Worm (Caenorhabditis elegans) whole organism, young adult: ENCODE data around the gene usp-46.
A peak's percentile ranks its signal among the peaks of the same experiment; 100 is the strongest.

Source experiments
- B0261.1 ChIP-seq: sonication (generic microtip); optimal IDR thresholded peaks from 2 replicates; lab custom pipeline; 2016; ENCODE audit warnings: mild to moderate bottlenecking, missing genetic modification characterization, moderate library complexity, missing compliant biosample characterization
- B0336.3 ChIP-seq: fragments of 200-800 bp; sonication (Bioruptor generic); IDR thresholded peaks from 2 replicates; pipeline ENCODE4 v1.3.6; 2022; ENCODE audit warnings: missing genetic modification characterization, missing compliant biosample characterization
- F23B12.7 ChIP-seq: sonication (generic microtip); optimal IDR thresholded peaks from 2 replicates; lab custom pipeline; 2017; ENCODE audit warnings: missing genetic modification characterization, mild to moderate bottlenecking, missing compliant biosample characterization, antibody characterized with exemption, moderate library complexity; ENCODE audit not compliant: insufficient read depth
- F39B2.1 ChIP-seq: fragments of 200-800 bp; sonication (Bioruptor generic); IDR thresholded peaks from 2 replicates; pipeline ENCODE4 v1.3.6; 2022; ENCODE audit warnings: missing genetic modification reagents, missing genetic modification characterization, missing compliant biosample characterization
- F49E8.2 ChIP-seq: sonication (generic microtip); optimal IDR thresholded peaks from 3 replicates; lab custom pipeline; 2017; ENCODE audit warnings: missing genetic modification characterization, mild to moderate bottlenecking, missing compliant biosample characterization, antibody characterized with exemption, moderate library complexity; ENCODE audit not compliant: insufficient read depth
- F52B5.7 ChIP-seq: sonication (generic microtip); optimal IDR thresholded peaks from 2 replicates; lab custom pipeline; 2016; ENCODE audit warnings: mild to moderate bottlenecking, missing genetic modification characterization, missing compliant biosample characterization
- K11D2.4 ChIP-seq: fragments of 200-800 bp; sonication (Bioruptor generic); IDR thresholded peaks from 2 replicates; pipeline ENCODE4 v1.3.6; 2022; ENCODE audit warnings: missing genetic modification reagents, missing genetic modification characterization, missing compliant biosample characterization
- T07F8.4 ChIP-seq: sonication (generic microtip); optimal IDR thresholded peaks from 2 replicates; lab custom pipeline; 2016; ENCODE audit warnings: mild to moderate bottlenecking, missing genetic modification characterization, moderate library complexity, missing compliant biosample characterization
- T26A5.8 ChIP-seq: sonication (generic microtip); optimal IDR thresholded peaks from 2 replicates; lab custom pipeline; 2016; ENCODE audit warnings: missing genetic modification characterization, missing compliant biosample characterization
- Y67H2A.10 ChIP-seq: fragments of 200-800 bp; sonication (Bioruptor generic); conservative IDR thresholded peaks from 2 replicates; pipeline ENCODE4 v1.3.6; 2022; ENCODE audit warnings: missing genetic modification reagents, missing genetic modification characterization, missing compliant biosample characterization
- Y79H2A.3 ChIP-seq: fragments of 200-800 bp; sonication (Bioruptor generic); conservative IDR thresholded peaks from 2 replicates; pipeline ENCODE4 v1.3.6; 2022; ENCODE audit warnings: missing genetic modification reagents, missing genetic modification characterization, missing compliant biosample characterization
- Y95B8A.8 ChIP-seq: fragments of 200-800 bp; sonication (Bioruptor generic); IDR thresholded peaks from 2 replicates; pipeline ENCODE4 v1.3.6; 2022; ENCODE audit warnings: missing genetic modification reagents, missing genetic modification characterization, missing compliant biosample characterization
- akir-1 ChIP-seq: fragments of 200-800 bp; sonication (Bioruptor generic); optimal IDR thresholded peaks from 2 replicates; lab custom pipeline; 2018; ENCODE audit warnings: mild to moderate bottlenecking, missing genetic modification characterization, moderate library complexity, missing compliant biosample characterization
- athp-1 ChIP-seq: sonication (generic microtip); optimal IDR thresholded peaks from 2 replicates; lab custom pipeline; 2017; ENCODE audit warnings: mild to moderate bottlenecking, missing genetic modification characterization, missing compliant biosample characterization
- ceh-100 ChIP-seq: fragments of 200-800 bp; sonication (Bioruptor generic); IDR thresholded peaks from 2 replicates; pipeline ENCODE4 v1.3.6; 2022; ENCODE audit warnings: missing genetic modification reagents, missing genetic modification characterization, missing compliant biosample characterization
- ceh-27 ChIP-seq: fragments of 200-800 bp; sonication (Bioruptor generic); optimal IDR thresholded peaks from 2 replicates; lab custom pipeline; 2018; ENCODE audit warnings: mild to moderate bottlenecking, missing genetic modification characterization, moderate library complexity, missing compliant biosample characterization
- ceh-58 ChIP-seq: fragments of 200-800 bp; sonication (Bioruptor generic); IDR thresholded peaks from 2 replicates; pipeline ENCODE4 v1.3.6; 2022; ENCODE audit warnings: missing genetic modification characterization, missing compliant biosample characterization
- ceh-79 ChIP-seq: sonication (generic microtip); optimal IDR thresholded peaks from 2 replicates; lab custom pipeline; 2017; ENCODE audit warnings: mild to moderate bottlenecking, missing genetic modification characterization, missing compliant biosample characterization
- ceh-91 ChIP-seq: fragments of 200-800 bp; sonication (Bioruptor generic); IDR thresholded peaks from 2 replicates; pipeline ENCODE4 v1.3.6; 2022; ENCODE audit warnings: missing genetic modification reagents, missing genetic modification characterization, missing compliant biosample characterization
- chd-7 ChIP-seq: sonication (generic microtip); optimal IDR thresholded peaks from 2 replicates; lab custom pipeline; 2016; ENCODE audit warnings: mild to moderate bottlenecking, missing genetic modification characterization, moderate library complexity, missing compliant biosample characterization
- die-1 ChIP-seq: sonication (generic microtip); optimal IDR thresholded peaks from 2 replicates; lab custom pipeline; 2016; ENCODE audit warnings: missing genotype, mild to moderate bottlenecking, missing genetic modification characterization, missing compliant biosample characterization
- dox-1 ChIP-seq: fragments of 200-800 bp; sonication (Bioruptor generic); IDR thresholded peaks from 2 replicates; pipeline ENCODE4 v1.3.6; 2022; ENCODE audit warnings: missing genetic modification reagents, missing genetic modification characterization, missing compliant biosample characterization
- egl-18 ChIP-seq: fragments of 200-800 bp; sonication (Bioruptor generic); IDR thresholded peaks from 2 replicates; pipeline ENCODE4 v1.3.6; 2022; ENCODE audit warnings: missing genetic modification reagents, missing genetic modification characterization, missing compliant biosample characterization
- fkh-3 ChIP-seq: sonication (generic microtip); optimal IDR thresholded peaks from 2 replicates; lab custom pipeline; 2016; ENCODE audit warnings: mild to moderate bottlenecking, missing genetic modification characterization, missing compliant biosample characterization
- gei-17 ChIP-seq: fragments of 200-800 bp; sonication (Bioruptor generic); optimal IDR thresholded peaks from 2 replicates; lab custom pipeline; 2018; ENCODE audit warnings: mild to moderate bottlenecking, missing genetic modification characterization, missing compliant biosample characterization
- hlh-26 ChIP-seq: fragments of 200-800 bp; sonication (Bioruptor generic); conservative IDR thresholded peaks from 2 replicates; pipeline ENCODE4 v1.3.6; 2022; ENCODE audit warnings: missing genetic modification reagents, missing genetic modification characterization, missing compliant biosample characterization
- hmg-1.2 ChIP-seq: fragments of 200-800 bp; sonication (Bioruptor generic); IDR thresholded peaks from 2 replicates; pipeline ENCODE4 v1.3.6; 2022; ENCODE audit warnings: missing genetic modification reagents, missing genetic modification characterization, missing compliant biosample characterization
- hmg-20 ChIP-seq: fragments of 200-800 bp; sonication (Bioruptor generic); IDR thresholded peaks from 2 replicates; pipeline ENCODE4 v1.3.6; 2022; ENCODE audit warnings: missing genetic modification reagents, missing genetic modification characterization, missing compliant biosample characterization
- lag-1 ChIP-seq: fragments of 200-800 bp; sonication (Bioruptor generic); IDR thresholded peaks from 2 replicates; pipeline ENCODE4 v1.3.6; 2022; ENCODE audit warnings: missing genetic modification reagents, missing genetic modification characterization, missing compliant biosample characterization
- lin-26 ChIP-seq: fragments of 200-800 bp; sonication (Bioruptor generic); IDR thresholded peaks from 2 replicates; pipeline ENCODE4 v1.3.6; 2022; ENCODE audit warnings: missing genetic modification reagents, missing genetic modification characterization, missing compliant biosample characterization
- lin-35 ChIP-seq, 3 experiments: fragments of 150-350 bp in 2 of 3; sonication (generic microtip) in 1 of 3; optimal IDR thresholded peaks; 2 replicates each; lab custom pipeline; 2014 to 2018; ENCODE audit warnings: missing biosample characterization in 3 of 3, missing genetic modification characterization in 3 of 3, missing genetic modification reagents in 3 of 3
- lin-54 ChIP-seq: fragments of 200-800 bp; sonication (Bioruptor generic); optimal IDR thresholded peaks from 2 replicates; lab custom pipeline; 2018; ENCODE audit warnings: mild to moderate bottlenecking, missing genetic modification characterization, missing compliant biosample characterization
- lir-1 ChIP-seq: fragments of 200-800 bp; sonication (Bioruptor generic); conservative IDR thresholded peaks from 2 replicates; pipeline ENCODE4 v1.3.6; 2022; ENCODE audit warnings: missing genetic modification reagents, missing genetic modification characterization, missing compliant biosample characterization
- lsl-1 ChIP-seq: fragments of 200-800 bp; sonication (Bioruptor generic); optimal IDR thresholded peaks from 2 replicates; lab custom pipeline; 2018; ENCODE audit warnings: mild to moderate bottlenecking, missing genetic modification characterization, moderate library complexity, missing compliant biosample characterization
- madf-8 ChIP-seq: fragments of 200-800 bp; sonication (Bioruptor generic); conservative IDR thresholded peaks from 2 replicates; pipeline ENCODE4 v1.3.6; 2022; ENCODE audit warnings: missing genetic modification reagents, missing genetic modification characterization, missing compliant biosample characterization
- mcd-1 ChIP-seq: fragments of 200-800 bp; sonication (Bioruptor generic); IDR thresholded peaks from 2 replicates; pipeline ENCODE4 v1.3.6; 2022; ENCODE audit warnings: missing genetic modification reagents, missing genetic modification characterization, missing compliant biosample characterization
- mes-4 ChIP-seq: sonication (generic microtip); optimal IDR thresholded peaks from 2 replicates; lab custom pipeline; 2016; ENCODE audit warnings: missing genotype, missing genetic modification characterization, missing compliant biosample characterization
- nfya-2 ChIP-seq: fragments of 200-800 bp; sonication (Bioruptor generic); IDR thresholded peaks from 2 replicates; pipeline ENCODE4 v1.3.6; 2022; ENCODE audit warnings: missing genetic modification reagents, missing genetic modification characterization, missing compliant biosample characterization
- nfyb-1 ChIP-seq: fragments of 200-800 bp; sonication (Bioruptor generic); IDR thresholded peaks from 2 replicates; pipeline ENCODE4 v1.3.6; 2022; ENCODE audit warnings: missing genetic modification reagents, missing genetic modification characterization, missing compliant biosample characterization
- nhr-80 ChIP-seq: sonication (generic microtip); optimal IDR thresholded peaks from 2 replicates; lab custom pipeline; 2016; ENCODE audit warnings: missing genetic modification characterization, missing compliant biosample characterization
- nhr-90 ChIP-seq: sonication (generic microtip); optimal IDR thresholded peaks from 2 replicates; lab custom pipeline; 2016; ENCODE audit warnings: missing genotype, mild to moderate bottlenecking, missing genetic modification characterization, missing compliant biosample characterization
- pbrm-1 ChIP-seq: fragments of 200-800 bp; sonication (Bioruptor generic); IDR thresholded peaks from 2 replicates; pipeline ENCODE4 v1.3.6; 2022; ENCODE audit warnings: missing genetic modification reagents, missing genetic modification characterization, missing compliant biosample characterization
- rpc-1 ChIP-seq, 2 experiments: fragments of 150-350 bp in 1 of 2; sonication (generic microtip) in 1 of 2; optimal IDR thresholded peaks; 2 replicates each; lab custom pipeline; 2014 to 2018; ENCODE audit warnings: missing biosample characterization in 1 of 2, missing genetic modification characterization in 1 of 2, missing genetic modification reagents in 1 of 2, missing genotype in 1 of 2
- sdz-38 ChIP-seq: sonication (generic microtip); optimal IDR thresholded peaks from 2 replicates; lab custom pipeline; 2016; ENCODE audit warnings: missing genotype, missing genetic modification characterization, missing compliant biosample characterization
- sptf-2 ChIP-seq: fragments of 200-800 bp; sonication (Bioruptor generic); optimal IDR thresholded peaks from 2 replicates; lab custom pipeline; 2018; ENCODE audit warnings: mild to moderate bottlenecking, missing genetic modification characterization, missing compliant biosample characterization
- tbx-9 ChIP-seq: sonication (generic microtip); optimal IDR thresholded peaks from 2 replicates; lab custom pipeline; 2016; ENCODE audit warnings: borderline replicate concordance, missing genetic modification characterization, inconsistent platforms, missing compliant biosample characterization
- unc-130 ChIP-seq: sonication (generic microtip); optimal IDR thresholded peaks from 2 replicates; lab custom pipeline; 2016; ENCODE audit warnings: missing genetic modification reagents, missing genetic modification characterization, missing compliant biosample characterization
- zfh-2 ChIP-seq: fragments of 200-800 bp; sonication (Bioruptor generic); conservative IDR thresholded peaks from 2 replicates; pipeline ENCODE4 v1.3.6; 2022; ENCODE audit warnings: missing genetic modification reagents, missing genetic modification characterization, missing compliant biosample characterization
- ztf-28 ChIP-seq: fragments of 200-800 bp; sonication (Bioruptor generic); IDR thresholded peaks from 2 replicates; pipeline ENCODE4 v1.3.6; 2022; ENCODE audit warnings: missing genetic modification reagents, missing genetic modification characterization, missing compliant biosample characterization
- ztf-6 ChIP-seq: fragments of 200-800 bp; sonication (Bioruptor generic); IDR thresholded peaks from 2 replicates; pipeline ENCODE4 v1.3.6; 2022; ENCODE audit warnings: missing genetic modification reagents, missing genetic modification characterization, missing compliant biosample characterization

The usp-46 gene

DNA sequence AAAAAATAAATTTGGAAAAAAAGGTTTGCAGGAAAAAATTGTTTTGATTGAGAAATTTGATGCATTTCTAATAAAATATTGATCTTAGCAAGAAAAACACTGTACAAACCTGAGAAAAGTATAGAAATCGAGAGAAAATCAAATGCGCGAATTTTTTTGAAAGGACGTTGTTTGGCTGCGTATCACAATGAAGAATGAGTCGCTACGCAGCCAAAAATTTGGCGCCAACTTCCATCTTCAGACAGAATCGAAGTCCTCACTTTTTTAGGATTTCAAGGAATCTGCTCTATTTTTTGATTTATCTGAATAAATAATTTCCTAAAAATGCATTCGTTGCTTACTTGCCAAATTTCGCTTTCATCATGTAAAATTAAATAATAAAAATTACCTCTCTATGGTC is 29.8 kb upstream of the usp-46 start (continued):
- TF ChIP-seq athp-1 (tag; lab: Kevin White, UChicago) (no peak), fkh-3 (tag; lab: Kevin White, UChicago) (no peak), sptf-2 (GFP tag; lab: Kevin White, UChicago) (no peak), F49E8.2 (tag; lab: Kevin White, UChicago) (peak; percentile 78), B0261.1 (tag; lab: Kevin White, UChicago) (no peak), ceh-91 (GFP tag; lab: Robert Waterston, UW) (peak; percentile 74), gei-17 (GFP tag; lab: Kevin White, UChicago) (no peak), akir-1 (GFP tag; lab: Kevin White, UChicago) (no peak), ceh-100 (no peak), T07F8.4 (tag; lab: Kevin White, UChicago) (no peak), hmg-20 (GFP tag; lab: Robert Waterston, UW) (no peak), zfh-2 (GFP tag; lab: Robert Waterston, UW) (no peak), lin-54 (peak; percentile 37), ceh-79 (no peak), F52B5.7 (tag; lab: Kevin White, UChicago) (no peak), lsl-1 (peak; percentile 65), egl-18 (GFP tag; lab: Robert Waterston, UW) (no peak), lir-1 (GFP tag; lab: Robert Waterston, UW) (no peak), pbrm-1 (GFP tag; lab: Robert Waterston, UW) (no peak), nhr-80 (tag; lab: Kevin White, UChicago) (no peak), ceh-27 (GFP tag; lab: Kevin White, UChicago) (no peak), K11D2.4 (no peak), unc-130 (GFP tag; lab: Kevin White, UChicago) (peak; percentile 46), ztf-6 (no peak), die-1 (tag; lab: Kevin White, UChicago) (no peak), nfya-2 (no peak), rpc-1 (optimal IDR thresholded peaks at IDR 0.05; lab: Kevin White, UChicago) (no peak), rpc-1 (tag; optimal IDR thresholded peaks at IDR 0.05; lab: Kevin White, UChicago) (no peak), B0336.3 (GFP tag; lab: Robert Waterston, UW) (no peak), ceh-58 (GFP tag; lab: Robert Waterston, UW) (no peak), nhr-90 (tag; lab: Kevin White, UChicago) (no peak), Y79H2A.3 (no peak), hlh-26 (GFP tag; lab: Robert Waterston, UW) (no peak), chd-7 (tag; lab: Kevin White, UChicago) (no peak), Y67H2A.10 (GFP tag; lab: Robert Waterston, UW) (no peak), F23B12.7 (tag; lab: Kevin White, UChicago) (peak; percentile 58), F39B2.1 (GFP tag; lab: Robert Waterston, UW) (no peak), dox-1 (GFP tag; lab: Robert Waterston, UW) (no peak), nfyb-1 (GFP tag; lab: Robert Waterston, UW) (no peak), lag-1 (no peak), lin-26 (no peak), sdz-38 (no peak), T26A5.8 (tag; lab: Kevin White, UChicago) (no peak), tbx-9 (tag; lab: Kevin White, UChicago) (no peak), madf-8 (GFP tag; lab: Robert Waterston, UW) (peak; percentile 70), mes-4 (no peak), Y95B8A.8 (0 out of 2 replicates have a peak, but pooled peaks have one; percentile 38), mcd-1 (no peak), lin-35 (GFP tag; optimal IDR thresholded peaks at IDR 0.05; lab: Kevin White, UChicago) (no peak), hmg-1.2 (GFP tag; lab: Robert Waterston, UW) (peak; percentile 75), ztf-28 (no peak)
